Fruit fly (Drosophila melanogaster) whole organism, embryonic: ENCODE data around the gene CG32639.

ENCODE experiments used
- Awh ChIP-seq: fragments of 200-800 bp; sonication (Bioruptor generic); IDR thresholded peaks from 2 replicates; pipeline ENCODE4, ENCODE4 v1.3.6; 2022; ENCODE audit warnings: missing biosample characterization, missing genetic modification characterization
- BtbVII ChIP-seq: fragments of 200-800 bp; sonication (Bioruptor generic); optimal IDR thresholded peaks from 3 replicates; lab custom pipeline; 2017; ENCODE audit warnings: missing biosample characterization, mild to moderate bottlenecking, missing genetic modification characterization
- C15 ChIP-seq: fragments of 200-800 bp; sonication (Bioruptor generic); IDR thresholded peaks from 3 replicates; pipeline ENCODE4 v1.3.6; 2022; ENCODE audit warnings: missing biosample characterization, missing genetic modification characterization
- CG10321 ChIP-seq: fragments of 200-800 bp; sonication (Bioruptor generic); IDR thresholded peaks from 2 replicates; pipeline ENCODE4 v1.3.6; 2022; ENCODE audit warnings: missing biosample characterization, missing genetic modification characterization
- CG10979 ChIP-seq: fragments of 200-800 bp; sonication (Bioruptor generic); optimal IDR thresholded peaks from 2 replicates; lab custom pipeline; 2018; ENCODE audit warnings: missing biosample characterization, mild to moderate bottlenecking, missing genetic modification characterization, moderate library complexity
- CG11695 ChIP-seq: fragments of 200-800 bp; sonication (Bioruptor generic); IDR thresholded peaks from 3 replicates; pipeline ENCODE4 v1.3.6; 2022; ENCODE audit warnings: missing biosample characterization, missing genetic modification characterization
- CG13424 ChIP-seq: fragments of 200-800 bp; sonication (Bioruptor generic); optimal IDR thresholded peaks from 2 replicates; lab custom pipeline; 2019; ENCODE audit warnings: missing biosample characterization, mild to moderate bottlenecking, missing genetic modification characterization, moderate library complexity
- CG13775 ChIP-seq: fragments of 200-800 bp; sonication (Bioruptor generic); optimal IDR thresholded peaks from 3 replicates; lab custom pipeline; 2017; ENCODE audit warnings: missing biosample characterization, mild to moderate bottlenecking, missing genetic modification characterization
- CG14014 ChIP-seq: fragments of 200-800 bp; sonication (Bioruptor generic); IDR thresholded peaks from 2 replicates; pipeline ENCODE4 v1.3.6; 2022; ENCODE audit warnings: missing biosample characterization, missing genetic modification characterization
- CG14860 ChIP-seq: fragments of 200-800 bp; sonication (Bioruptor generic); IDR thresholded peaks from 3 replicates; pipeline ENCODE4 v1.3.6; 2022; ENCODE audit warnings: missing biosample characterization, missing genetic modification characterization; ENCODE audit not compliant: partially characterized antibody
- CG1603 ChIP-seq: fragments of 200-800 bp; sonication (Bioruptor generic); optimal IDR thresholded peaks from 2 replicates; lab custom pipeline; 2019; ENCODE audit warnings: missing biosample characterization, mild to moderate bottlenecking, missing genetic modification characterization, moderate library complexity
- CG16863 ChIP-seq: fragments of 200-800 bp; sonication (Bioruptor generic); optimal IDR thresholded peaks from 3 replicates; lab custom pipeline; 2016; ENCODE audit warnings: missing biosample characterization, missing genetic modification characterization
- CG17359 ChIP-seq: fragments of 200-800 bp; sonication (Bioruptor generic); optimal IDR thresholded peaks from 3 replicates; lab custom pipeline; 2018; ENCODE audit warnings: missing biosample characterization, mild to moderate bottlenecking, missing genetic modification characterization, moderate library complexity
- CG18764 ChIP-seq: fragments of 200-800 bp; sonication (Bioruptor generic); optimal IDR thresholded peaks from 3 replicates; lab custom pipeline; 2016; ENCODE audit warnings: missing biosample characterization, missing genetic modification characterization
- CG2129 ChIP-seq: fragments of 200-800 bp; sonication (Bioruptor generic); IDR thresholded peaks from 2 replicates; pipeline ENCODE4 v1.3.6; 2022; ENCODE audit warnings: missing biosample characterization, missing genetic modification characterization; ENCODE audit not compliant: partially characterized antibody
- CG30403 ChIP-seq: fragments of 200-800 bp; sonication (Bioruptor generic); optimal IDR thresholded peaks from 3 replicates; lab custom pipeline; 2016; ENCODE audit warnings: missing biosample characterization, missing genetic modification characterization
- CG3281 ChIP-seq: fragments of 200-800 bp; sonication (Bioruptor generic); optimal IDR thresholded peaks from 3 replicates; lab custom pipeline; 2017; ENCODE audit warnings: missing biosample characterization, mild to moderate bottlenecking, missing genetic modification characterization
- CG33213 ChIP-seq: fragments of 200-800 bp; sonication (Bioruptor generic); optimal IDR thresholded peaks from 3 replicates; lab custom pipeline; 2016; ENCODE audit warnings: missing biosample characterization, missing genetic modification characterization
- CG3838 ChIP-seq: fragments of 200-800 bp; sonication (Bioruptor generic); optimal IDR thresholded peaks from 3 replicates; lab custom pipeline; 2016; ENCODE audit warnings: missing biosample characterization, missing genetic modification characterization
- CG3847 ChIP-seq: fragments of 200-800 bp; sonication (Bioruptor generic); IDR thresholded peaks from 2 replicates; pipeline ENCODE4 v1.3.6; 2022; ENCODE audit warnings: missing biosample characterization, missing genetic modification characterization
- CG4854 ChIP-seq: fragments of 200-800 bp; sonication (Bioruptor generic); optimal IDR thresholded peaks from 2 replicates; lab custom pipeline; 2016; ENCODE audit warnings: missing biosample characterization, missing genetic modification characterization, inconsistent platforms
- CG6813 ChIP-seq: fragments of 200-800 bp; sonication (Bioruptor generic); optimal IDR thresholded peaks from 2 replicates; lab custom pipeline; 2017; ENCODE audit warnings: missing biosample characterization, missing genetic modification characterization, mild to moderate bottlenecking, moderate library complexity, missing genetic modification reagents
- CG7372 ChIP-seq: fragments of 200-800 bp; sonication (Bioruptor generic); IDR thresholded peaks from 2 replicates; pipeline ENCODE4 v1.3.6; 2022; ENCODE audit warnings: missing biosample characterization, missing genetic modification characterization
- CG9817 ChIP-seq: fragments of 200-800 bp; sonication (Bioruptor generic); optimal IDR thresholded peaks from 2 replicates; lab custom pipeline; 2018; ENCODE audit warnings: missing biosample characterization, mild to moderate bottlenecking, missing genetic modification characterization, moderate library complexity
- CkIIα-i1 ChIP-seq: fragments of 200-800 bp; sonication (Bioruptor generic); IDR thresholded peaks from 2 replicates; pipeline ENCODE4 v1.3.6; 2022; ENCODE audit warnings: missing biosample characterization, missing genetic modification characterization
- D19A ChIP-seq: fragments of 200-800 bp; optimal IDR thresholded peaks from 3 replicates; lab custom pipeline; 2019; ENCODE audit warnings: missing biosample characterization, mild to moderate bottlenecking, missing genetic modification characterization, moderate library complexity
- Ets97D ChIP-seq: fragments of 200-800 bp; sonication (Bioruptor generic); optimal IDR thresholded peaks from 3 replicates; lab custom pipeline; 2016; ENCODE audit warnings: missing biosample characterization, missing genetic modification characterization
- Fer1 ChIP-seq: fragments of 200-800 bp; sonication (Bioruptor generic); optimal IDR thresholded peaks from 2 replicates; lab custom pipeline; 2017; ENCODE audit warnings: missing biosample characterization, mild to moderate bottlenecking, missing genetic modification characterization
- Fer3 ChIP-seq: fragments of 200-800 bp; sonication (Bioruptor generic); optimal IDR thresholded peaks from 2 replicates; lab custom pipeline; 2018; ENCODE audit warnings: missing biosample characterization, mild to moderate bottlenecking, missing genetic modification characterization, moderate library complexity
- HLH4C ChIP-seq: fragments of 200-800 bp; sonication (Bioruptor generic); IDR thresholded peaks from 3 replicates; pipeline ENCODE4 v1.3.6; 2022; ENCODE audit warnings: missing biosample characterization, missing genetic modification characterization; ENCODE audit not compliant: partially characterized antibody
- NC2α ChIP-seq: fragments of 200-800 bp; sonication (Bioruptor generic); optimal IDR thresholded peaks from 2 replicates; lab custom pipeline; 2016; ENCODE audit warnings: missing biosample characterization, missing genetic modification characterization
- Sox102F ChIP-seq: fragments of 200-800 bp; sonication (Bioruptor generic); optimal IDR thresholded peaks from 2 replicates; lab custom pipeline; 2018; ENCODE audit warnings: missing biosample characterization, mild to moderate bottlenecking, missing genetic modification characterization, moderate library complexity
- Taf1 ChIP-seq: fragments of 200-800 bp; sonication (Bioruptor generic); IDR thresholded peaks from 2 replicates; pipeline ENCODE4 v1.3.6; 2022; ENCODE audit warnings: missing biosample characterization, missing genetic modification characterization
- Xbp1 ChIP-seq: fragments of 200-800 bp; sonication (Bioruptor generic); optimal IDR thresholded peaks from 3 replicates; lab custom pipeline; 2016; ENCODE audit warnings: missing biosample characterization, mild to moderate bottlenecking, missing genetic modification characterization
- ara ChIP-seq: fragments of 200-800 bp; sonication (Bioruptor generic); IDR thresholded peaks from 2 replicates; pipeline ENCODE4 v1.3.6; 2022; ENCODE audit warnings: missing biosample characterization, missing genetic modification characterization
- ato ChIP-seq: fragments of 200-800 bp; sonication (Bioruptor generic); IDR thresholded peaks from 2 replicates; pipeline ENCODE4 v1.3.6; 2022; ENCODE audit warnings: missing biosample characterization, missing genetic modification characterization; ENCODE audit not compliant: partially characterized antibody
- bcd ChIP-seq: fragments of 200-800 bp; sonication (Bioruptor generic); optimal IDR thresholded peaks from 2 replicates; lab custom pipeline; 2017; ENCODE audit warnings: missing biosample characterization, mild to moderate bottlenecking, missing genetic modification characterization
- caup ChIP-seq: fragments of 200-800 bp; sonication (Bioruptor generic); optimal IDR thresholded peaks from 3 replicates; lab custom pipeline; 2017; ENCODE audit warnings: missing biosample characterization, mild to moderate bottlenecking, missing genetic modification characterization, moderate library complexity; ENCODE audit not compliant: severe bottlenecking
- chm ChIP-seq: fragments of 200-800 bp; sonication (Bioruptor generic); IDR thresholded peaks from 2 replicates; pipeline ENCODE4 v1.3.6; 2022; ENCODE audit warnings: missing biosample characterization, missing genetic modification characterization
- fu2 ChIP-seq: fragments of 200-800 bp; sonication (Bioruptor generic); optimal IDR thresholded peaks from 2 replicates; lab custom pipeline; 2016; ENCODE audit warnings: missing biosample characterization, missing genetic modification characterization
- nom ChIP-seq: fragments of 200-800 bp; sonication (Bioruptor generic); optimal IDR thresholded peaks from 2 replicates; lab custom pipeline; 2017; ENCODE audit warnings: missing biosample characterization, missing genetic modification characterization, mild to moderate bottlenecking, moderate library complexity, missing genetic modification reagents
- pnt ChIP-seq: fragments of 200-800 bp; sonication (Bioruptor generic); optimal IDR thresholded peaks from 3 replicates; lab custom pipeline; 2016; ENCODE audit warnings: missing biosample characterization, missing genetic modification characterization
- psq ChIP-seq: fragments of 200-800 bp; sonication (Bioruptor generic); optimal IDR thresholded peaks from 2 replicates; lab custom pipeline; 2017; ENCODE audit warnings: missing biosample characterization, missing genetic modification characterization
- ro ChIP-seq: fragments of 200-800 bp; sonication (Bioruptor generic); IDR thresholded peaks from 2 replicates; pipeline ENCODE4 v1.3.6; 2022; ENCODE audit warnings: missing biosample characterization, missing genetic modification characterization
- scrt ChIP-seq: fragments of 200-800 bp; sonication (Bioruptor generic); optimal IDR thresholded peaks from 2 replicates; lab custom pipeline; 2018; ENCODE audit warnings: missing biosample characterization, mild to moderate bottlenecking, missing genetic modification characterization, moderate library complexity
- sim ChIP-seq: fragments of 200-800 bp; sonication (Bioruptor generic); IDR thresholded peaks from 2 replicates; pipeline ENCODE4 v1.3.6; 2022; ENCODE audit warnings: missing biosample characterization, missing genetic modification characterization
- sug ChIP-seq: fragments of 200-800 bp; optimal IDR thresholded peaks from 2 replicates; lab custom pipeline; 2019; ENCODE audit warnings: missing biosample characterization, mild to moderate bottlenecking, missing genetic modification characterization, moderate library complexity
- ttk ChIP-seq: fragments of 200-800 bp; sonication (Bioruptor generic); IDR thresholded peaks from 2 replicates; pipeline ENCODE4 v2.1.2; 2022; ENCODE audit warnings: missing biosample characterization, missing genetic modification characterization

Gene CG32639

dm6 chrX:13233811-13234737 is 2.3 kb downstream of the CG32639 start (continued):
- peak; percentile 77 for TF ChIP-seq CG11695 (GFP tag; lab: Robert Waterston, UW)
- TF ChIP-seq D19A, result peak; percentile 88
- TF ChIP-seq Xbp1 (GFP tag; lab: Kevin White, UChicago), result peak; percentile 73
- TF ChIP-seq chm (GFP tag; lab: Robert Waterston, UW), result peak; percentile 82; the same call in 1 of the 2 replicates
- TF ChIP-seq ttk (GFP tag; lab: Robert Waterston, UW), result peak; percentile 72
- peak; percentile 69 for TF ChIP-seq CG17359 (tag; lab: Kevin White, UChicago)
- TF ChIP-seq scrt (GFP tag; lab: Kevin White, UChicago), result peak; percentile 82
- no peak for TF ChIP-seq HLH4C (GFP tag; lab: Robert Waterston, UW)
- TF ChIP-seq Awh, result peak; percentile 77
- TF ChIP-seq CG13424, result peak; percentile 83
- TF ChIP-seq NC2α (GFP tag; lab: Kevin White, UChicago), result peak; percentile 60
- peak; percentile 84 for TF ChIP-seq CG30403
- peak; percentile 51 for TF ChIP-seq Fer1 (GFP tag; lab: Kevin White, UChicago)
- peak; percentile 56 for TF ChIP-seq Fer3 (tag; lab: Kevin White, UChicago)
- TF ChIP-seq Sox102F (GFP tag; lab: Kevin White, UChicago), result peak; percentile 74
- TF ChIP-seq BtbVII (GFP tag; lab: Kevin White, UChicago), result peak; percentile 64
- TF ChIP-seq CG2129 (GFP tag; lab: Robert Waterston, UW), result no peak
- TF ChIP-seq Ets97D (GFP tag; lab: Kevin White, UChicago), result peak; percentile 61
- TF ChIP-seq CG14014 (GFP tag; lab: Robert Waterston, UW), result peak; percentile 77
- TF ChIP-seq ato (GFP tag; lab: Robert Waterston, UW), result no peak
- peak; percentile 39 for TF ChIP-seq CG3838
- peak; percentile 64 for TF ChIP-seq CG3281 (GFP tag; lab: Kevin White, UChicago)
- TF ChIP-seq CG6813 (GFP tag; lab: Kevin White, UChicago), result peak; percentile 60
- peak; percentile 79 for TF ChIP-seq CG16863 (GFP tag; lab: Kevin White, UChicago)
- peak; percentile 71 for TF ChIP-seq CG4854 (GFP tag; lab: Kevin White, UChicago)
- TF ChIP-seq CG9817 (tag; lab: Kevin White, UChicago), result peak; percentile 44
- TF ChIP-seq ara (GFP tag; lab: Robert Waterston, UW), result peak; percentile 88
- peak; percentile 86 for TF ChIP-seq bcd (GFP tag; lab: Kevin White, UChicago)
- TF ChIP-seq CG10979 (tag; lab: Kevin White, UChicago), result peak; percentile 97
- TF ChIP-seq sug (tag; lab: Kevin White, UChicago), result peak; percentile 34
- peak; percentile 45; the same call in 1 of the 2 replicates for TF ChIP-seq CG7372
- peak; percentile 89 for TF ChIP-seq CG13775 (GFP tag; lab: Kevin White, UChicago)
- peak; percentile 78; the same call in 1 of the 2 replicates for TF ChIP-seq sim (GFP tag; lab: Robert Waterston, UW)
- TF ChIP-seq psq, result peak; percentile 55
- TF ChIP-seq CG10321 (GFP tag; lab: Robert Waterston, UW), result 0 out of 2 replicates have a peak, but pooled peaks have one; percentile 22
- peak; percentile 72 for TF ChIP-seq CG33213
- peak; percentile 92 for TF ChIP-seq nom (GFP tag; lab: Kevin White, UChicago)
- TF ChIP-seq C15, result no peak
- TF ChIP-seq CkIIα-i1 (GFP tag; lab: Robert Waterston, UW), result no peak
- TF ChIP-seq CG3847 (GFP tag; lab: Robert Waterston, UW), result peak; percentile 70
- peak; percentile 42 for TF ChIP-seq CG18764
- peak; percentile 56 for TF ChIP-seq caup (GFP tag; lab: Kevin White, UChicago)
- TF ChIP-seq CG1603 (tag; lab: Kevin White, UChicago), result peak; percentile 79
- TF ChIP-seq ro (GFP tag; lab: Robert Waterston, UW), result peak; percentile 64; the same call in 1 of the 2 replicates
- TF ChIP-seq Taf1 (GFP tag; lab: Robert Waterston, UW), result 0 out of 2 replicates have a peak, but pooled peaks have one; percentile 29
- peak; percentile 91 for TF ChIP-seq pnt (GFP tag; lab: Kevin White, UChicago)
- TF ChIP-seq fu2 (GFP tag; lab: Kevin White, UChicago), result peak; percentile 46
- no peak for TF ChIP-seq CG14860 (GFP tag; lab: Robert Waterston, UW)
